Fruit fly (Drosophila melanogaster): ENCODE results near the gene TfIIEbeta.

Gene TfIIEbeta

DNA sequence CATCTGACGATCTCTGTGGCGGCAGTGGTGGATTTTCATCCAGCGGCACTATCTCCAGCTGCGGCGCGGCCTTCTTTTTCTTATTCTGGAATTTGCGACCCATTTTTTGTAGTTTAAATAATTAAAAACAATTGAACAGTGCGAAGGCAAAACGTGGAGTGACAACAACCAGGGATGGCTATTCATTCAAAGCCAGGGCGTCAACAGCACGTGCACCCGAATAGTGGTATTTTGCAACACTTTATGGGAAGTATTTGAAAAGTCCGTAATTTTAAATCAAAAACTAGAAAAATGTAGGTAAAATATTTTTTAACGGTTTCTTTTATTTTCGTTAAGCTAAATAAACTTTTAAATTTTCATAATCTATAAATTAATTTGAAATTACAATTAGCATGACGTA, 4.2 kb upstream of the TfIIEbeta start, which contains the start of gene CG11583 (continued):
- peak; percentile 66 for TF ChIP-seq CG32532 (GFP tag; IDR thresholded peaks at IDR 0.05)
- no peak for TF ChIP-seq CG11560 (tag; IDR thresholded peaks at IDR 0.05)
- peak; percentile 64 for TF ChIP-seq CG1603 (tag; optimal IDR thresholded peaks at IDR 0.05)
- TF ChIP-seq CG8359 (GFP tag; optimal IDR thresholded peaks at IDR 0.05; ENCODE audit: borderline replicate concordance): no peak
- TF ChIP-seq Eip74EF (GFP tag; optimal IDR thresholded peaks at IDR 0.05): no peak
- no peak for TF ChIP-seq ssp (GFP tag; IDR thresholded peaks at IDR 0.05)
- no peak for TF ChIP-seq CG6654 (GFP tag; optimal IDR thresholded peaks at IDR 0.05)
- TF ChIP-seq Spps (tag; optimal IDR thresholded peaks at IDR 0.05): no peak
- no peak for TF ChIP-seq org-1 (GFP tag; optimal IDR thresholded peaks at IDR 0.05)
- peak; percentile 17 for TF ChIP-seq CG3163 (GFP tag; optimal IDR thresholded peaks at IDR 0.05)
- no peak for TF ChIP-seq sima (GFP tag; optimal IDR thresholded peaks at IDR 0.05)
- TF ChIP-seq H2.0 (GFP tag; IDR thresholded peaks at IDR 0.05): no peak
- TF ChIP-seq Hr3 (GFP tag; optimal IDR thresholded peaks at IDR 0.05): no peak
- TF ChIP-seq chinmo (GFP tag; IDR thresholded peaks at IDR 0.05; ENCODE audit: partially characterized antibody): no peak
- peak; percentile 46 for TF ChIP-seq CG17829 (tag; optimal IDR thresholded peaks at IDR 0.05)
- TF ChIP-seq CG10654 (GFP tag; optimal IDR thresholded peaks at IDR 0.05): no peak
- TF ChIP-seq cwo (GFP tag; optimal IDR thresholded peaks at IDR 0.05): peak; percentile 93
- no peak for TF ChIP-seq CG18764 (GFP tag; optimal IDR thresholded peaks at IDR 0.05)
- TF ChIP-seq slou (GFP tag; optimal IDR thresholded peaks at IDR 0.05): no peak
- TF ChIP-seq CG8388 (GFP tag; optimal IDR thresholded peaks at IDR 0.05): no peak
- no peak for TF ChIP-seq nerfin-2 (GFP tag; IDR thresholded peaks at IDR 0.05; ENCODE audit: partially characterized antibody)
- no peak for TF ChIP-seq odd (GFP tag; optimal IDR thresholded peaks at IDR 0.05)
- TF ChIP-seq p53 (GFP tag; optimal IDR thresholded peaks at IDR 0.05): peak; percentile 40
- peak in 1 of 2 experiments; percentile 9 for TF ChIP-seq crp (GFP tag; optimal IDR thresholded peaks at IDR 0.05)
- no peak for TF ChIP-seq CG10565 (GFP tag; optimal IDR thresholded peaks at IDR 0.05)
- TF ChIP-seq zfh1 (GFP tag; IDR thresholded peaks at IDR 0.05): no peak
- no peak for TF ChIP-seq ro (GFP tag; IDR thresholded peaks at IDR 0.05)
- TF ChIP-seq Awh (GFP tag; IDR thresholded peaks at IDR 0.05): no peak
- no peak for TF ChIP-seq oc (tag; optimal IDR thresholded peaks at IDR 0.05)
- TF ChIP-seq Chrac-16 (GFP tag; optimal IDR thresholded peaks at IDR 0.05): peak; percentile 28
- no peak for TF ChIP-seq Hr78 (GFP tag; optimal IDR thresholded peaks at IDR 0.05)
- TF ChIP-seq sna (GFP tag; IDR thresholded peaks at IDR 0.05; ENCODE audit: partially characterized antibody): no peak
- no peak for TF ChIP-seq al (GFP tag; IDR thresholded peaks at IDR 0.05)
- TF ChIP-seq CG17359 (tag; optimal IDR thresholded peaks at IDR 0.05): no peak
- TF ChIP-seq hkb (optimal IDR thresholded peaks at IDR 0.05): no peak
- TF ChIP-seq hkb (GFP tag; IDR thresholded peaks at IDR 0.05): peak; percentile 16; the same call in 1 of the 2 replicates
- TF ChIP-seq CG2116 (GFP tag; optimal IDR thresholded peaks at IDR 0.05): peak; percentile 23
- TF ChIP-seq CG9609 (GFP tag; optimal IDR thresholded peaks at IDR 0.05): peak; percentile 38
- TF ChIP-seq CG14710 (tag; optimal IDR thresholded peaks at IDR 0.05): peak; percentile 49
- no peak for TF ChIP-seq ase (GFP tag; IDR thresholded peaks at IDR 0.05)
- TF ChIP-seq cad (GFP tag; optimal IDR thresholded peaks at IDR 0.05): no peak
- peak; percentile 5 for TF ChIP-seq BtbVII (GFP tag; optimal IDR thresholded peaks at IDR 0.05)
- no peak for TF ChIP-seq yki (optimal IDR thresholded peaks at IDR 0.05)
- TF ChIP-seq CG4424 (GFP tag; optimal IDR thresholded peaks at IDR 0.05): peak; percentile 23
- no peak for TF ChIP-seq bowl (GFP tag; IDR thresholded peaks at IDR 0.05)
- TF ChIP-seq corto (GFP tag; optimal IDR thresholded peaks at IDR 0.05): no peak
- TF ChIP-seq CG34224 (GFP tag; IDR thresholded peaks at IDR 0.05; ENCODE audit: partially characterized antibody): no peak
- no peak for TF ChIP-seq pan (optimal IDR thresholded peaks at IDR 0.05)
- TF ChIP-seq pan (GFP tag; optimal IDR thresholded peaks at IDR 0.05 in 1 of 2, IDR thresholded peaks at IDR 0.05 in 1 of 2): peak in 1 of 2 experiments; percentile 17
- no peak for TF ChIP-seq CG2199 (GFP tag; IDR thresholded peaks at IDR 0.05)
- no peak for TF ChIP-seq Dip2 (GFP tag; IDR thresholded peaks at IDR 0.05)
- peak; percentile 21 to 38 for TF ChIP-seq chif (GFP tag; optimal IDR thresholded peaks at IDR 0.05)
